Worm (Caenorhabditis elegans) whole organism, L4 larva: Measurements from ENCODE around the gene C48B4.12.

Experiments
- F26F4.8 ChIP-seq: fragments of 200-800 bp; sonication (Bioruptor generic); conservative IDR thresholded peaks from 2 replicates; pipeline ENCODE4 v1.3.6; 2022; ENCODE audit warnings: missing genetic modification characterization, missing compliant biosample characterization
- Y5F2A.4 ChIP-seq: fragments of 200-800 bp; sonication (Bioruptor generic); optimal IDR thresholded peaks from 2 replicates; lab custom pipeline; 2018; ENCODE audit warnings: mild to moderate bottlenecking, missing genetic modification characterization, missing compliant biosample characterization
- ama-1 ChIP-seq: fragments of 150-350 bp; optimal IDR thresholded peaks from 2 replicates; lab custom pipeline; 2014; ENCODE audit warnings: inconsistent platforms, mixed read lengths
- cey-2 ChIP-seq: sonication (generic microtip); optimal IDR thresholded peaks from 3 replicates; lab custom pipeline; 2017; ENCODE audit warnings: missing genetic modification characterization, mild to moderate bottlenecking, missing compliant biosample characterization, antibody characterized with exemption, borderline replicate concordance; ENCODE audit not compliant: insufficient read depth
- egl-27 ChIP-seq: sonication (generic microtip); optimal IDR thresholded peaks from 3 replicates; lab custom pipeline; 2017; ENCODE audit warnings: missing biosample characterization, missing genetic modification reagents, missing genetic modification characterization
- egl-43 ChIP-seq: fragments of 200-800 bp; sonication (Bioruptor generic); IDR thresholded peaks from 2 replicates; pipeline ENCODE4 v1.3.6; 2022; ENCODE audit warnings: missing genetic modification reagents, missing genetic modification characterization, missing compliant biosample characterization
- jun-1 ChIP-seq: fragments of 150-350 bp; optimal IDR thresholded peaks from 2 replicates; lab custom pipeline; 2014; ENCODE audit warnings: missing biosample characterization, missing genetic modification reagents, missing genetic modification characterization
- nhr-11 ChIP-seq: fragments of 150-350 bp; optimal IDR thresholded peaks from 2 replicates; lab custom pipeline; 2014; ENCODE audit warnings: missing biosample characterization, missing genetic modification characterization
- pha-4 ChIP-seq, 2 experiments: fragments of 150-350 bp in 1 of 2; fragments of 200-800 bp in 1 of 2; sonication (Bioruptor generic) in 1 of 2; IDR thresholded peaks in 1 of 2; optimal IDR thresholded peaks in 1 of 2; 2 replicates each; pipeline versions ENCODE4 v1.3.6 to Lab custom; 2014 to 2022; ENCODE audit warnings: missing genetic modification characterization in 2 of 2, missing genetic modification reagents in 2 of 2, missing biosample characterization in 1 of 2, missing compliant biosample characterization in 1 of 2
- pqm-1 ChIP-seq: sonication (generic microtip); optimal IDR thresholded peaks from 2 replicates; lab custom pipeline; 2017; ENCODE audit warnings: missing biosample characterization, missing genetic modification characterization

- no peak for TF ChIP-seq egl-27 (tag; lab: Kevin White, UChicago)
- TF ChIP-seq pqm-1 (tag; lab: Kevin White, UChicago) = no peak
- TF ChIP-seq nhr-11 = no peak
- TF ChIP-seq ama-1 (lab: Kevin White, UChicago) = no peak
- no peak for TF ChIP-seq cey-2 (tag; lab: Kevin White, UChicago)
- no peak for TF ChIP-seq pha-4 (GFP tag; IDR thresholded peaks at IDR 0.05; lab: Robert Waterston, UW)
- no peak for TF ChIP-seq pha-4 (tag; optimal IDR thresholded peaks at IDR 0.05; lab: Kevin White, UChicago)
- TF ChIP-seq jun-1 (tag; lab: Kevin White, UChicago) = no peak
- TF ChIP-seq F26F4.8 = no peak
- no peak for TF ChIP-seq egl-43 (GFP tag; lab: Robert Waterston, UW)
- no peak for TF ChIP-seq Y5F2A.4 (GFP tag; lab: Kevin White, UChicago)
These were observed 39.9 kb downstream of the C48B4.12 start, which contains the start of gene gei-13 for ce11 chrIII:9637016-9637415.
